Worm (Caenorhabditis elegans): Measurements from ENCODE around the gene sdz-36.

ce11 chrIV:9648682-9649081 is 42.1 kb upstream of the sdz-36 start, which contains the start of gene srm-3:
- no peak for TF ChIP-seq fos-1 (tag; optimal IDR thresholded peaks at IDR 0.05)
- TF ChIP-seq ces-1 (GFP tag; optimal IDR thresholded peaks at IDR 0.05), result no peak
- no peak for TF ChIP-seq nhr-84 (tag; optimal IDR thresholded peaks at IDR 0.05)
- TF ChIP-seq ets-5 (GFP tag; IDR thresholded peaks at IDR 0.05), result no peak
- TF ChIP-seq efl-1 (optimal IDR thresholded peaks at IDR 0.05), result no peak
- no peak for TF ChIP-seq efl-1 (GFP tag; optimal IDR thresholded peaks at IDR 0.05 in 1 of 2)
- TF ChIP-seq lin-35 (GFP tag; optimal IDR thresholded peaks at IDR 0.05), result no peak
- TF ChIP-seq hpl-2 (GFP tag; optimal IDR thresholded peaks at IDR 0.05), result no peak
- no peak for TF ChIP-seq jun-1 (tag; optimal IDR thresholded peaks at IDR 0.05)
- no peak for TF ChIP-seq nhr-12 (tag; optimal IDR thresholded peaks at IDR 0.05)
- TF ChIP-seq rnt-1 (tag; optimal IDR thresholded peaks at IDR 0.05), result no peak
- TF ChIP-seq ztf-11 (tag; optimal IDR thresholded peaks at IDR 0.05), result no peak

Data from whole organism, L1 larva.